Worm (Caenorhabditis elegans) whole organism, L4 larva: ENCODE data around the gene Y94H6A.12.

ENCODE experiments used
- D1046.2 ChIP-seq: fragments of 200-800 bp; sonication (Bioruptor generic); IDR thresholded peaks from 2 replicates; pipeline ENCODE4 v1.3.6; 2022; ENCODE audit warnings: missing genetic modification characterization, missing compliant biosample characterization
- F37D6.2 ChIP-seq: sonication (generic microtip); optimal IDR thresholded peaks from 2 replicates; lab custom pipeline; 2016; ENCODE audit warnings: mild to moderate bottlenecking, missing genetic modification characterization, missing compliant biosample characterization
- T20F7.1 ChIP-seq: fragments of 200-800 bp; sonication (Bioruptor generic); optimal IDR thresholded peaks from 2 replicates; lab custom pipeline; 2018; ENCODE audit warnings: mild to moderate bottlenecking, missing genetic modification characterization, missing compliant biosample characterization
- T26A8.4 ChIP-seq: fragments of 200-800 bp; sonication (Bioruptor generic); IDR thresholded peaks from 2 replicates; pipeline ENCODE4 v1.3.6; 2022; ENCODE audit warnings: missing genetic modification characterization, missing compliant biosample characterization
- Y105C5A.15 ChIP-seq: fragments of 200-800 bp; sonication (Bioruptor generic); IDR thresholded peaks from 2 replicates; pipeline ENCODE4 v1.3.6; 2022; ENCODE audit warnings: missing genetic modification characterization, missing compliant biosample characterization
- Y48G9A.11 ChIP-seq: fragments of 200-800 bp; sonication (Bioruptor generic); IDR thresholded peaks from 2 replicates; pipeline ENCODE4 v1.3.6; 2022; ENCODE audit warnings: missing genetic modification reagents, missing genetic modification characterization, missing compliant biosample characterization
- Y5F2A.4 ChIP-seq: fragments of 200-800 bp; sonication (Bioruptor generic); optimal IDR thresholded peaks from 2 replicates; lab custom pipeline; 2018; ENCODE audit warnings: mild to moderate bottlenecking, missing genetic modification characterization, missing compliant biosample characterization
- Y75B8A.6 ChIP-seq: fragments of 200-800 bp; sonication (Bioruptor generic); IDR thresholded peaks from 2 replicates; pipeline ENCODE4 v1.3.6; 2022; ENCODE audit warnings: missing genetic modification reagents, missing genetic modification characterization, missing compliant biosample characterization
- ZK337.2 ChIP-seq: fragments of 200-800 bp; sonication (Bioruptor generic); IDR thresholded peaks from 2 replicates; pipeline ENCODE4 v1.3.6; 2022; ENCODE audit warnings: missing genetic modification reagents, missing genetic modification characterization, missing compliant biosample characterization
- ZK546.5 ChIP-seq, 2 experiments: sonication (generic microtip); optimal IDR thresholded peaks; 2 replicates each; lab custom pipeline; 2017; ENCODE audit warnings: missing biosample characterization in 2 of 2, missing genetic modification characterization in 2 of 2
- aha-1 ChIP-seq: fragments of 150-350 bp; peaks from one replicate; lab custom pipeline; 2014; ENCODE audit warnings: missing biosample characterization, missing genetic modification characterization
- aly-2 ChIP-seq: sonication (generic microtip); optimal IDR thresholded peaks from 2 replicates; lab custom pipeline; 2018; ENCODE audit warnings: missing biosample characterization, missing genetic modification characterization
- ama-1 ChIP-seq: fragments of 150-350 bp; optimal IDR thresholded peaks from 2 replicates; lab custom pipeline; 2014; ENCODE audit warnings: inconsistent platforms, mixed read lengths
- arid-1 ChIP-seq: fragments of 200-800 bp; sonication (Bioruptor generic); conservative IDR thresholded peaks from 2 replicates; pipeline ENCODE4 v1.3.6; 2022; ENCODE audit warnings: missing genetic modification reagents, missing genetic modification characterization, missing compliant biosample characterization
- ceh-28 ChIP-seq: fragments of 150-350 bp; optimal IDR thresholded peaks from 2 replicates; lab custom pipeline; 2014; ENCODE audit warnings: missing biosample characterization, missing genetic modification reagents, missing genetic modification characterization
- ceh-62 ChIP-seq: sonication (generic microtip); optimal IDR thresholded peaks from 2 replicates; lab custom pipeline; 2017; ENCODE audit warnings: missing biosample characterization, missing genetic modification characterization
- ceh-82 ChIP-seq: sonication (generic microtip); optimal IDR thresholded peaks from 2 replicates; lab custom pipeline; 2017; ENCODE audit warnings: missing biosample characterization, missing genetic modification characterization
- daf-12 ChIP-seq: fragments of 150-350 bp; optimal IDR thresholded peaks from 2 replicates; lab custom pipeline; 2014; ENCODE audit warnings: missing biosample characterization, missing genetic modification reagents, missing genetic modification characterization
- daf-16 ChIP-seq, 3 experiments: sonication (generic microtip); optimal IDR thresholded peaks; 2 replicates each; lab custom pipeline; 2016 to 2017; ENCODE audit warnings: missing genetic modification characterization in 3 of 3, missing genetic modification reagents in 3 of 3, mild to moderate bottlenecking in 2 of 3, missing compliant biosample characterization in 2 of 3, missing biosample characterization in 1 of 3, moderate library complexity in 1 of 3
- daf-8 ChIP-seq: fragments of 200-800 bp; sonication (Bioruptor generic); IDR thresholded peaks from 2 replicates; pipeline ENCODE4 v1.3.6; 2022; ENCODE audit warnings: missing genetic modification characterization, missing compliant biosample characterization
- dmd-8 ChIP-seq: fragments of 200-800 bp; sonication (Bioruptor generic); IDR thresholded peaks from 2 replicates; pipeline ENCODE4 v1.3.6; 2022; ENCODE audit warnings: missing genetic modification characterization, missing compliant biosample characterization
- dpl-1 ChIP-seq: fragments of 150-350 bp; optimal IDR thresholded peaks from 2 replicates; lab custom pipeline; 2014; ENCODE audit warnings: missing biosample characterization, missing genetic modification reagents, missing genetic modification characterization
- duxl-1 ChIP-seq: sonication (generic microtip); optimal IDR thresholded peaks from 2 replicates; lab custom pipeline; 2016; ENCODE audit warnings: mild to moderate bottlenecking, missing genetic modification characterization, moderate library complexity, missing compliant biosample characterization; ENCODE audit not compliant: poor library complexity
- dve-1 ChIP-seq: sonication (generic microtip); optimal IDR thresholded peaks from 2 replicates; lab custom pipeline; 2017; ENCODE audit warnings: antibody characterized with exemption, mild to moderate bottlenecking, missing genetic modification characterization, missing compliant biosample characterization; ENCODE audit not compliant: insufficient read depth
- fkh-10 ChIP-seq: fragments of 150-350 bp; optimal IDR thresholded peaks from 2 replicates; lab custom pipeline; 2014; ENCODE audit warnings: missing biosample characterization, missing genetic modification reagents, missing genetic modification characterization
- gei-8 ChIP-seq: fragments of 200-800 bp; sonication (Bioruptor generic); optimal IDR thresholded peaks from 2 replicates; lab custom pipeline; 2018; ENCODE audit warnings: mild to moderate bottlenecking, missing genetic modification characterization, missing compliant biosample characterization
- hlh-11 ChIP-seq: fragments of 200-800 bp; sonication (Bioruptor generic); optimal IDR thresholded peaks from 2 replicates; lab custom pipeline; 2018; ENCODE audit warnings: mild to moderate bottlenecking, missing genetic modification characterization, missing compliant biosample characterization
- hlh-30 ChIP-seq: sonication (generic microtip); optimal IDR thresholded peaks from 2 replicates; lab custom pipeline; 2017; ENCODE audit warnings: antibody characterized with exemption, mild to moderate bottlenecking, missing genetic modification characterization, missing compliant biosample characterization; ENCODE audit not compliant: insufficient read depth
- lin-1 ChIP-seq: fragments of 200-800 bp; sonication (Bioruptor generic); IDR thresholded peaks from 2 replicates; pipeline ENCODE4 v1.3.6; 2022; ENCODE audit warnings: missing genetic modification reagents, missing genetic modification characterization, missing compliant biosample characterization
- lin-13 ChIP-seq: fragments of 150-350 bp; optimal IDR thresholded peaks from 2 replicates; lab custom pipeline; 2014; ENCODE audit warnings: missing biosample characterization, missing genetic modification reagents, missing genetic modification characterization
- lin-15B ChIP-seq: fragments of 150-350 bp; sonication (generic microtip); optimal IDR thresholded peaks from 3 replicates; lab custom pipeline; 2014; ENCODE audit warnings: missing biosample characterization, missing genetic modification characterization
- lin-29 ChIP-seq: fragments of 200-800 bp; sonication (Bioruptor generic); IDR thresholded peaks from 2 replicates; pipeline ENCODE4 v1.3.6; 2022; ENCODE audit warnings: missing genetic modification reagents, missing genetic modification characterization, missing compliant biosample characterization
- mes-2 ChIP-seq: sonication (generic microtip); optimal IDR thresholded peaks from 2 replicates; lab custom pipeline; 2016; ENCODE audit warnings: missing genotype, mild to moderate bottlenecking, missing genetic modification characterization, missing compliant biosample characterization; ENCODE audit not compliant: poor library complexity, severe bottlenecking
- mxl-2 ChIP-seq: fragments of 200-800 bp; sonication (Bioruptor generic); conservative IDR thresholded peaks from 2 replicates; pipeline ENCODE4 v1.3.6; 2022; ENCODE audit warnings: missing genetic modification reagents, missing genetic modification characterization, missing compliant biosample characterization
- nhr-28 ChIP-seq: fragments of 150-350 bp; optimal IDR thresholded peaks from 2 replicates; lab custom pipeline; 2014; ENCODE audit warnings: missing biosample characterization, missing genetic modification characterization
- nhr-41 ChIP-seq: fragments of 200-800 bp; sonication (Bioruptor generic); IDR thresholded peaks from 2 replicates; pipeline ENCODE4 v1.3.6; 2022; ENCODE audit warnings: missing genetic modification reagents, missing genetic modification characterization, missing compliant biosample characterization
- nhr-48 ChIP-seq: sonication (generic microtip); optimal IDR thresholded peaks from 2 replicates; lab custom pipeline; 2016; ENCODE audit warnings: mild to moderate bottlenecking, missing genetic modification characterization, missing compliant biosample characterization
- nhr-76 ChIP-seq: fragments of 150-350 bp; optimal IDR thresholded peaks from 2 replicates; lab custom pipeline; 2014; ENCODE audit warnings: missing biosample characterization, missing genetic modification characterization
- pqm-1 ChIP-seq: sonication (generic microtip); optimal IDR thresholded peaks from 2 replicates; lab custom pipeline; 2017; ENCODE audit warnings: missing biosample characterization, missing genetic modification characterization
- sdz-12 ChIP-seq: fragments of 200-800 bp; sonication (Bioruptor generic); optimal IDR thresholded peaks from 2 replicates; lab custom pipeline; 2018; ENCODE audit warnings: mild to moderate bottlenecking, missing genetic modification characterization, missing compliant biosample characterization
- set-16 ChIP-seq: fragments of 200-800 bp; sonication (Bioruptor generic); IDR thresholded peaks from 2 replicates; pipeline ENCODE4 v1.3.6; 2022; ENCODE audit warnings: missing genetic modification reagents, missing genetic modification characterization, missing compliant biosample characterization
- snpc-1.2 ChIP-seq: fragments of 200-800 bp; sonication (Bioruptor generic); IDR thresholded peaks from 2 replicates; pipeline ENCODE4 v1.3.6; 2022; ENCODE audit warnings: missing genetic modification reagents, missing genetic modification characterization, missing compliant biosample characterization
- spr-1 ChIP-seq: sonication (generic microtip); optimal IDR thresholded peaks from 2 replicates; lab custom pipeline; 2016; ENCODE audit warnings: mild to moderate bottlenecking, missing genetic modification characterization, missing compliant biosample characterization
- tag-97 ChIP-seq: fragments of 200-800 bp; sonication (Bioruptor generic); IDR thresholded peaks from 2 replicates; pipeline ENCODE4 v1.3.6; 2022; ENCODE audit warnings: missing genetic modification characterization, missing compliant biosample characterization
- unc-130 ChIP-seq: sonication (generic microtip); optimal IDR thresholded peaks from 2 replicates; lab custom pipeline; 2016; ENCODE audit warnings: missing genetic modification reagents, missing genetic modification characterization, missing compliant biosample characterization
- unc-39 ChIP-seq: sonication (generic microtip); optimal IDR thresholded peaks from 2 replicates; lab custom pipeline; 2017; ENCODE audit warnings: missing biosample characterization, missing genetic modification characterization
- zfp-2 ChIP-seq: sonication (generic microtip); optimal IDR thresholded peaks from 2 replicates; lab custom pipeline; 2016; ENCODE audit warnings: mild to moderate bottlenecking, missing genetic modification characterization, missing compliant biosample characterization
- zip-11 ChIP-seq: fragments of 200-800 bp; sonication (Bioruptor generic); IDR thresholded peaks from 2 replicates; pipeline ENCODE4 v1.3.6; 2022; ENCODE audit warnings: missing genetic modification characterization, missing compliant biosample characterization
- zip-2 ChIP-seq: fragments of 150-350 bp; optimal IDR thresholded peaks from 2 replicates; lab custom pipeline; 2014; ENCODE audit warnings: missing biosample characterization, missing genetic modification characterization

Gene Y94H6A.12

ce11 chrIV:2663953-2664900 is 48.6 kb downstream of the Y94H6A.12 start, which contains the start of gene Y69A2AR.31 (continued):
- TF ChIP-seq daf-16 (GFP tag; optimal IDR thresholded peaks at IDR 0.05; lab: Kevin White, UChicago) (peak in 1 of 2 experiments; percentile 5), daf-16 (tag; optimal IDR thresholded peaks at IDR 0.05; lab: Kevin White, UChicago) (peak; percentile 15), tag-97 (GFP tag; lab: Robert Waterston, UW) (no peak), T20F7.1 (GFP tag; lab: Kevin White, UChicago) (no peak), dmd-8 (GFP tag; lab: Robert Waterston, UW) (peak; percentile 76), zfp-2 (tag; lab: Kevin White, UChicago) (no peak), unc-39 (no peak), T26A8.4 (GFP tag; lab: Robert Waterston, UW) (no peak), zip-11 (GFP tag; lab: Robert Waterston, UW) (no peak), daf-8 (GFP tag; lab: Robert Waterston, UW) (0 out of 2 replicates have a peak, but pooled peaks have one; percentile 38), gei-8 (no peak), duxl-1 (peak; percentile 43), mxl-2 (GFP tag; lab: Robert Waterston, UW) (peak; percentile 46; the same call in 1 of the 2 replicates), D1046.2 (GFP tag; lab: Robert Waterston, UW) (0 out of 2 replicates have a peak, but pooled peaks have one; percentile 64), Y75B8A.6 (GFP tag; lab: Robert Waterston, UW) (no peak), hlh-11 (tag; lab: Kevin White, UChicago) (no peak), ceh-82 (tag; lab: Kevin White, UChicago) (no peak), Y48G9A.11 (peak; percentile 76), daf-12 (tag; lab: Kevin White, UChicago) (no peak), fkh-10 (GFP tag; lab: Kevin White, UChicago) (peak; percentile 59), ZK337.2 (GFP tag; lab: Robert Waterston, UW) (no peak), lin-1 (GFP tag; lab: Robert Waterston, UW) (no peak), nhr-28 (no peak), arid-1 (peak; percentile 72; the same call in 1 of the 2 replicates), hlh-30 (tag; lab: Kevin White, UChicago) (no peak), unc-130 (GFP tag; lab: Kevin White, UChicago) (no peak), lin-15B (tag; lab: Kevin White, UChicago) (no peak), ZK546.5 (tag; optimal IDR thresholded peaks at IDR 0.05; lab: Kevin White, UChicago) (no peak), dpl-1 (GFP tag; lab: Kevin White, UChicago) (no peak), Y105C5A.15 (GFP tag; lab: Robert Waterston, UW) (peak; percentile 88), lin-29 (no peak), lin-13 (peak; percentile 34), nhr-76 (no peak), nhr-48 (tag; lab: Kevin White, UChicago) (peak; percentile 26), dve-1 (no peak), aha-1 (tag; lab: Kevin White, UChicago) (peak; percentile 95), ceh-28 (tag; lab: Kevin White, UChicago) (no peak), Y5F2A.4 (GFP tag; lab: Kevin White, UChicago) (peak; percentile 65), ama-1 (no peak), zip-2 (tag; lab: Kevin White, UChicago) (no peak), nhr-41 (GFP tag; lab: Robert Waterston, UW) (no peak), set-16 (GFP tag; lab: Robert Waterston, UW) (no peak), ceh-62 (tag; lab: Kevin White, UChicago) (no peak), mes-2 (tag; lab: Kevin White, UChicago) (peak; percentile 14), aly-2 (no peak), F37D6.2 (no peak), sdz-12 (no peak), snpc-1.2 (GFP tag; lab: Robert Waterston, UW) (peak; percentile 63), pqm-1 (tag; lab: Kevin White, UChicago) (no peak), spr-1 (peak; percentile 6)
